Fruit fly (Drosophila melanogaster) S2 (cell line): ENCODE data around the gene APP-BP1.

Experiments used
- CG8478 ChIP-seq: fragments of >200 bp; optimal IDR thresholded peaks from 2 replicates; lab custom pipeline; 2018
- CTCF ChIP-seq, 2 experiments: fragments of >200 bp; optimal IDR thresholded peaks; 2 replicates each; lab custom pipeline; 2018

- TF ChIP-seq CTCF (optimal IDR thresholded peaks at IDR 0.05; lab: Kevin White, UChicago) (no peak), CG8478 (lab: Kevin White, UChicago) (no peak)
Observed at dm6 chr3L:11123598-11124284, 25.5 kb downstream of the APP-BP1 start.
